Worm (Caenorhabditis elegans) whole organism, L4 larva: ENCODE data around the gene pod-1.
A peak's percentile ranks its signal among the peaks of the same experiment; 100 is the strongest.
"Not testable (repeated sequence)": the region's sequence is repeated elsewhere in the genome, so short reads cannot be mapped to it uniquely, and the experiment has no call there.

ENCODE experiments used
- F49E8.2 ChIP-seq: sonication (generic microtip); optimal IDR thresholded peaks from 2 replicates; lab custom pipeline; 2016; ENCODE audit warnings: missing compliant biosample characterization, mild to moderate bottlenecking, missing genetic modification characterization, borderline replicate concordance
- R02D3.7 ChIP-seq: fragments of 150-350 bp; sonication (generic microtip); optimal IDR thresholded peaks from 3 replicates; lab custom pipeline; 2014; ENCODE audit warnings: missing biosample characterization, missing genetic modification characterization
- Y105C5A.15 ChIP-seq: fragments of 200-800 bp; sonication (Bioruptor generic); IDR thresholded peaks from 2 replicates; pipeline ENCODE4 v1.3.6; 2022; ENCODE audit warnings: missing genetic modification characterization, missing compliant biosample characterization
- Y75B8A.6 ChIP-seq: fragments of 200-800 bp; sonication (Bioruptor generic); IDR thresholded peaks from 2 replicates; pipeline ENCODE4 v1.3.6; 2022; ENCODE audit warnings: missing genetic modification reagents, missing genetic modification characterization, missing compliant biosample characterization
- ZK337.2 ChIP-seq: fragments of 200-800 bp; sonication (Bioruptor generic); IDR thresholded peaks from 2 replicates; pipeline ENCODE4 v1.3.6; 2022; ENCODE audit warnings: missing genetic modification reagents, missing genetic modification characterization, missing compliant biosample characterization
- aha-1 ChIP-seq: fragments of 150-350 bp; peaks from one replicate; lab custom pipeline; 2014; ENCODE audit warnings: missing biosample characterization, missing genetic modification characterization
- arid-1 ChIP-seq: fragments of 200-800 bp; sonication (Bioruptor generic); conservative IDR thresholded peaks from 2 replicates; pipeline ENCODE4 v1.3.6; 2022; ENCODE audit warnings: missing genetic modification reagents, missing genetic modification characterization, missing compliant biosample characterization
- ceh-32 ChIP-seq: sonication (generic microtip); optimal IDR thresholded peaks from 2 replicates; lab custom pipeline; 2016; ENCODE audit warnings: mild to moderate bottlenecking, missing genetic modification characterization, missing compliant biosample characterization; ENCODE audit not compliant: poor library complexity
- ctbp-1 ChIP-seq: fragments of 200-800 bp; sonication (Bioruptor generic); IDR thresholded peaks from 2 replicates; pipeline ENCODE4 v1.3.6; 2022; ENCODE audit warnings: missing genetic modification reagents, missing genetic modification characterization, missing compliant biosample characterization
- daf-12 ChIP-seq: fragments of 150-350 bp; optimal IDR thresholded peaks from 2 replicates; lab custom pipeline; 2014; ENCODE audit warnings: missing biosample characterization, missing genetic modification reagents, missing genetic modification characterization
- daf-16 ChIP-seq, 3 experiments: sonication (generic microtip); optimal IDR thresholded peaks; 2 replicates each; lab custom pipeline; 2016 to 2017; ENCODE audit warnings: missing genetic modification characterization in 3 of 3, missing genetic modification reagents in 3 of 3, mild to moderate bottlenecking in 2 of 3, missing compliant biosample characterization in 2 of 3, missing biosample characterization in 1 of 3, moderate library complexity in 1 of 3
- dmd-8 ChIP-seq: fragments of 200-800 bp; sonication (Bioruptor generic); IDR thresholded peaks from 2 replicates; pipeline ENCODE4 v1.3.6; 2022; ENCODE audit warnings: missing genetic modification characterization, missing compliant biosample characterization
- dmd-9 ChIP-seq: fragments of 200-800 bp; sonication (Bioruptor generic); IDR thresholded peaks from 2 replicates; pipeline ENCODE4 v1.3.6; 2022; ENCODE audit warnings: missing genetic modification reagents, missing genetic modification characterization, missing compliant biosample characterization
- duxl-1 ChIP-seq: sonication (generic microtip); optimal IDR thresholded peaks from 2 replicates; lab custom pipeline; 2016; ENCODE audit warnings: mild to moderate bottlenecking, missing genetic modification characterization, moderate library complexity, missing compliant biosample characterization; ENCODE audit not compliant: poor library complexity
- dve-1 ChIP-seq: sonication (generic microtip); optimal IDR thresholded peaks from 2 replicates; lab custom pipeline; 2017; ENCODE audit warnings: antibody characterized with exemption, mild to moderate bottlenecking, missing genetic modification characterization, missing compliant biosample characterization; ENCODE audit not compliant: insufficient read depth
- egl-27 ChIP-seq: sonication (generic microtip); optimal IDR thresholded peaks from 3 replicates; lab custom pipeline; 2017; ENCODE audit warnings: missing biosample characterization, missing genetic modification reagents, missing genetic modification characterization
- fkh-10 ChIP-seq: fragments of 150-350 bp; optimal IDR thresholded peaks from 2 replicates; lab custom pipeline; 2014; ENCODE audit warnings: missing biosample characterization, missing genetic modification reagents, missing genetic modification characterization
- fos-1 ChIP-seq: fragments of 150-350 bp; optimal IDR thresholded peaks from 2 replicates; lab custom pipeline; 2014; ENCODE audit warnings: missing biosample characterization, missing genetic modification characterization
- mdl-1 ChIP-seq, 2 experiments: fragments of 150-350 bp in 1 of 2; sonication (generic microtip) in 1 of 2; optimal IDR thresholded peaks; 2 replicates each; lab custom pipeline; 2014 to 2017; ENCODE audit warnings: missing biosample characterization in 2 of 2, missing genetic modification characterization in 2 of 2
- nhr-10 ChIP-seq: fragments of 150-350 bp; optimal IDR thresholded peaks from 2 replicates; lab custom pipeline; 2014; ENCODE audit warnings: missing biosample characterization, missing genetic modification characterization
- nhr-25 ChIP-seq: sonication (generic microtip); optimal IDR thresholded peaks from 2 replicates; lab custom pipeline; 2017; ENCODE audit warnings: missing genetic modification characterization, mild to moderate bottlenecking, missing compliant biosample characterization, antibody characterized with exemption, moderate library complexity, borderline replicate concordance; ENCODE audit not compliant: insufficient read depth
- nhr-41 ChIP-seq: fragments of 200-800 bp; sonication (Bioruptor generic); IDR thresholded peaks from 2 replicates; pipeline ENCODE4 v1.3.6; 2022; ENCODE audit warnings: missing genetic modification reagents, missing genetic modification characterization, missing compliant biosample characterization
- nhr-77 ChIP-seq: fragments of 150-350 bp; optimal IDR thresholded peaks from 2 replicates; lab custom pipeline; 2014; ENCODE audit warnings: missing biosample characterization, missing genetic modification characterization
- php-3 ChIP-seq: fragments of 200-800 bp; sonication (Bioruptor generic); IDR thresholded peaks from 2 replicates; pipeline ENCODE4 v1.3.6; 2022; ENCODE audit warnings: missing genetic modification reagents, missing genetic modification characterization, missing compliant biosample characterization
- saeg-2 ChIP-seq: fragments of 200-800 bp; sonication (Bioruptor generic); IDR thresholded peaks from 2 replicates; pipeline ENCODE4 v1.3.6; 2022; ENCODE audit warnings: missing genetic modification reagents, missing genetic modification characterization, missing compliant biosample characterization
- tag-97 ChIP-seq: fragments of 200-800 bp; sonication (Bioruptor generic); IDR thresholded peaks from 2 replicates; pipeline ENCODE4 v1.3.6; 2022; ENCODE audit warnings: missing genetic modification characterization, missing compliant biosample characterization
- unc-130 ChIP-seq: sonication (generic microtip); optimal IDR thresholded peaks from 2 replicates; lab custom pipeline; 2016; ENCODE audit warnings: missing genetic modification reagents, missing genetic modification characterization, missing compliant biosample characterization
- unc-62 ChIP-seq, 3 experiments: fragments of 150-350 bp in 1 of 3; sonication (generic microtip); optimal IDR thresholded peaks in 2 of 3; peaks in 1 of 3; 1 replicate in 1 of 3; 2 replicates in 2 of 3; lab custom pipeline; 2014 to 2017; ENCODE audit warnings: missing biosample characterization in 3 of 3, missing genetic modification characterization in 3 of 3, missing genetic modification reagents in 3 of 3, missing genotype in 1 of 3
- zag-1 ChIP-seq: fragments of 150-350 bp; optimal IDR thresholded peaks from 2 replicates; lab custom pipeline; 2014; ENCODE audit warnings: missing biosample characterization, missing genetic modification characterization
- ztf-11 ChIP-seq: fragments of 150-350 bp; optimal IDR thresholded peaks from 2 replicates; lab custom pipeline; 2014; ENCODE audit warnings: missing biosample characterization, missing genetic modification characterization
- ztf-7 ChIP-seq: fragments of 150-350 bp; optimal IDR thresholded peaks from 2 replicates; lab custom pipeline; 2014; ENCODE audit warnings: missing biosample characterization, missing genetic modification characterization

The pod-1 gene

ce11 chrIII:13502513-13502912, 21.4 kb downstream of the pod-1 start, which contains the start of gene T28A8.8:
TSS of gene T28A8.8 (plus strand) at chrIII:13502813.
- no peak for TF ChIP-seq nhr-41
- no peak for TF ChIP-seq fos-1 (tag; lab: Kevin White, UChicago)
- no peak for TF ChIP-seq F49E8.2 (tag; lab: Kevin White, UChicago)

- peak in 1 of 2 experiments; percentile 60 for TF ChIP-seq unc-62 (GFP tag; optimal IDR thresholded peaks at IDR 0.05 in 1 of 2; lab: Kevin White, UChicago)
- no peak for TF ChIP-seq unc-62 (tag; optimal IDR thresholded peaks at IDR 0.05; lab: Kevin White, UChicago)
- TF ChIP-seq R02D3.7 (tag; lab: Kevin White, UChicago) = no peak
- peak; percentile 88 for TF ChIP-seq aha-1 (tag; lab: Kevin White, UChicago)
- TF ChIP-seq, all 104 proteins: peak for 2
Measured at ce11 chrIII:13501599-13501998, 22.3 kb downstream of the pod-1 start, which contains the start of gene T28A8.5. TSS of gene T28A8.5 (plus strand) at chrIII:13501630.

ce11 chrIII:13498899-13499298, 25.0 kb downstream of the pod-1 start, which contains the start of gene T28A8.6:
TSS of gene T28A8.6 (plus strand) at chrIII:13499199.
- not testable (repeated sequence) for TF ChIP-seq ztf-7; duxl-1 (tag; lab: Kevin White, UChicago); arid-1

ce11 chrIII:13495571-13495970, 28.4 kb downstream of the pod-1 start, which contains the start of gene T28A8.2:
TSS of gene T28A8.2 (minus strand) at chrIII:13495671.
- no peak for TF ChIP-seq nhr-77 (tag; lab: Kevin White, UChicago)
- TF ChIP-seq nhr-25 (tag; lab: Kevin White, UChicago) = no peak

ce11 chrIII:13492377-13492776, 31.5 kb downstream of the pod-1 start, which contains the start of gene twk-40:
TSS of gene twk-40 (minus strand) at chrIII:13492477.
- TF ChIP-seq mdl-1 (tag; optimal IDR thresholded peaks at IDR 0.05; lab: Kevin White, UChicago) (no peak), tag-97 (GFP tag; lab: Robert Waterston, UW) (no peak), daf-16 (GFP tag; optimal IDR thresholded peaks at IDR 0.05; lab: Kevin White, UChicago) (no peak), daf-16 (tag; optimal IDR thresholded peaks at IDR 0.05; lab: Kevin White, UChicago) (no peak), egl-27 (no peak), F49E8.2 (tag; lab: Kevin White, UChicago) (no peak), ZK337.2 (GFP tag; lab: Robert Waterston, UW) (no peak)

DNA sequence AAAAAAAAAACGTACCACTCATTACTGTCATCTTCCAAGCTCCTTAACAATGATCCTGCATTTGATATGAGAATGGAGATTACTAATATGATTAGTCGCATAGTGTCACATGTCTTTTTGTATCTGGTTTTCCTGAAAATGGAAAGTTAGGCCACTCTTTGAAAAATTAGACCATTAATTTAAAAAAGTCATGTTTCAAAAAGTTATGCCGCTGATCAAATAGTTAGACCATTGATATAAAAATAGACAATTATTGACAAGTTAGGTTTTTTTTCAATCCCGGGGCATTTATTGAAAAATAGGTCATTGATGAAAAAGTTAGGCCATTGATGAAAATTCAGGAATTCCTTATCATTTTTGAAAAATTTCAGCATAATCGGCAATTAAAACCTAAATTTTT, 39.9 kb downstream of the pod-1 start, which contains the start of gene acc-4:
acc-4 (minus strand) TSS at position 101 of the 400 bp plus-strand sequence.
- TF ChIP-seq Y75B8A.6 (no peak), saeg-2 (GFP tag; lab: Robert Waterston, UW) (no peak), dmd-9 (GFP tag; lab: Robert Waterston, UW) (no peak), unc-130 (no peak), fkh-10 (GFP tag; lab: Kevin White, UChicago) (no peak), nhr-10 (tag; lab: Kevin White, UChicago) (no peak), Y105C5A.15 (GFP tag; lab: Robert Waterston, UW) (no peak), arid-1 (no peak), daf-12 (tag; lab: Kevin White, UChicago) (no peak)

ce11 chrIII:13476682-13477081, 47.2 kb downstream of the pod-1 start, which contains the start of gene T27E9.6:
TSS of gene T27E9.6 (minus strand) at chrIII:13476782.
- TF ChIP-seq ceh-32 (tag; lab: Kevin White, UChicago) = no peak
- no peak for TF ChIP-seq dve-1 (tag; lab: Kevin White, UChicago)
- TF ChIP-seq php-3 = no peak
- TF ChIP-seq zag-1 = no peak
- TF ChIP-seq aha-1 (tag; lab: Kevin White, UChicago) = peak; percentile 43
- no peak for TF ChIP-seq ztf-11 (tag; lab: Kevin White, UChicago)
- no peak for TF ChIP-seq ctbp-1
- no peak for TF ChIP-seq dmd-8
